Fruit fly (Drosophila melanogaster) whole organism, pupa: Measurements from ENCODE around the gene Tsp29Fb.

Experiments used
- CG17806 ChIP-seq: fragments of 200-800 bp; sonication (Bioruptor generic); optimal IDR thresholded peaks from 2 replicates; lab custom pipeline; 2018; ENCODE audit warnings: missing biosample characterization, mild to moderate bottlenecking, missing genetic modification characterization, moderate library complexity
- CG32121 ChIP-seq: fragments of 200-800 bp; sonication (Bioruptor generic); IDR thresholded peaks from 2 replicates; pipeline ENCODE4 v1.3.6; 2022; ENCODE audit warnings: missing biosample characterization, missing genetic modification characterization
- CG8159 ChIP-seq: fragments of 200-800 bp; sonication (Bioruptor generic); optimal IDR thresholded peaks from 3 replicates; lab custom pipeline; 2018; ENCODE audit warnings: missing biosample characterization, mild to moderate bottlenecking, missing genetic modification characterization, moderate library complexity
- Pif1A ChIP-seq: fragments of 200-800 bp; sonication (Bioruptor generic); optimal IDR thresholded peaks from 3 replicates; lab custom pipeline; 2016; ENCODE audit warnings: missing biosample characterization, missing genetic modification characterization
- rn ChIP-seq: fragments of 200-800 bp; sonication (Bioruptor generic); IDR thresholded peaks from 2 replicates; pipeline ENCODE4 v1.3.6; 2022; ENCODE audit warnings: missing biosample characterization, missing genetic modification characterization

DNA sequence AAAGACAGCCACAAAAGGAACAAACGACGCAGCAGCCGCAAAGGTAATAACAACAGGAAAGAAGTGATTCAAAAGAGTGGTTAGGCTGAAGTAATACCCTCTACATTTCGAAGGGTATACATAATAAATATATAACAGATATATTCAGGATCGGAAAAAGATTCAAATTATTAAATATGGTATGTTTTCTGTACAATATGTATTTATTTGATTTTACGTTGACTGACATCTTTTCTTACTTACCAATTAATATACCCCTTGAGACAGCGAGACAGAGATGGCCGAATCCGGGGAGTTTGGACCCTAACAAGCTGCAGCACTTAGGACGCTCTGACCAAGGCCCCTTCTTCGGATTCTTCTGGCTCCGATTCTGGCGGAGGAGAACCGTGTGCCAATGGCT, 30.9 kb upstream of the Tsp29Fb start:
- peak; percentile 49 for TF ChIP-seq CG17806 (tag; lab: Kevin White, UChicago)
- TF ChIP-seq Pif1A, result no peak
- no peak for TF ChIP-seq CG32121 (GFP tag; lab: Robert Waterston, UW)
- no peak for TF ChIP-seq rn (GFP tag; lab: Robert Waterston, UW)
- TF ChIP-seq CG8159 (tag; lab: Kevin White, UChicago), result peak; percentile 54
